Fruit fly (Drosophila melanogaster) Kc167 (cell line): Measurements from ENCODE around the gene CG12560.

ENCODE experiments used
- Sin3A ChIP-seq: fragments of >200 bp; optimal IDR thresholded peaks from 2 replicates; lab custom pipeline; 2018; ENCODE audit warnings: missing external identifiers
- h ChIP-seq: fragments of >200 bp; optimal IDR thresholded peaks from 3 replicates; lab custom pipeline; 2018; ENCODE audit warnings: missing external identifiers
- psq ChIP-seq: fragments of >200 bp; optimal IDR thresholded peaks from 2 replicates; lab custom pipeline; 2017; ENCODE audit warnings: missing external identifiers

- no peak for TF ChIP-seq h (lab: Kevin White, UChicago)
- no peak for TF ChIP-seq psq
- TF ChIP-seq Sin3A, result no peak
Measured at dm6 chr2L:7969329-7969728, 39.9 kb downstream of the CG12560 start.
